Worm (Caenorhabditis elegans) whole organism, L2 larva: ENCODE measurements around the gene egl-8.

ENCODE experiments used
- elt-3 ChIP-seq: sonication (generic microtip); optimal IDR thresholded peaks from 2 replicates; lab custom pipeline; 2017; ENCODE audit warnings: missing biosample characterization, missing genetic modification characterization
- fos-1 ChIP-seq: fragments of 150-350 bp; optimal IDR thresholded peaks from 2 replicates; lab custom pipeline; 2014; ENCODE audit warnings: missing biosample characterization, missing genetic modification characterization
- lsy-2 ChIP-seq, 2 experiments: fragments of 150-350 bp in 1 of 2; sonication (generic microtip) in 1 of 2; optimal IDR thresholded peaks; 2 replicates each; lab custom pipeline; 2014 to 2017; ENCODE audit warnings: missing biosample characterization in 2 of 2, missing genetic modification characterization in 2 of 2
- mdl-1 ChIP-seq, 2 experiments: fragments of 150-350 bp in 1 of 2; sonication (generic microtip) in 1 of 2; optimal IDR thresholded peaks; 2 replicates each; lab custom pipeline; 2017; ENCODE audit warnings: missing biosample characterization in 2 of 2, missing genetic modification characterization in 2 of 2
- nhr-21 ChIP-seq: fragments of 150-350 bp; optimal IDR thresholded peaks from 2 replicates; lab custom pipeline; 2014; ENCODE audit warnings: missing biosample characterization, missing genetic modification characterization
- sem-4 ChIP-seq: fragments of 150-350 bp; optimal IDR thresholded peaks from 2 replicates; lab custom pipeline; 2014; ENCODE audit warnings: missing biosample characterization, missing genetic modification reagents, missing genetic modification characterization
- zag-1 ChIP-seq: fragments of 150-350 bp; optimal IDR thresholded peaks from 2 replicates; lab custom pipeline; 2014; ENCODE audit warnings: missing biosample characterization, missing genetic modification characterization

- no peak for TF ChIP-seq mdl-1 (tag; optimal IDR thresholded peaks at IDR 0.05; lab: Kevin White, UChicago)
- no peak for TF ChIP-seq zag-1 (tag; lab: Kevin White, UChicago)
- no peak for TF ChIP-seq nhr-21
- TF ChIP-seq elt-3 (tag; lab: Kevin White, UChicago) = no peak
- no peak for TF ChIP-seq sem-4 (tag; lab: Kevin White, UChicago)
- no peak for TF ChIP-seq lsy-2 (tag; optimal IDR thresholded peaks at IDR 0.05; lab: Kevin White, UChicago)
- TF ChIP-seq fos-1 (tag; lab: Kevin White, UChicago) = no peak
These were observed 14.3 kb upstream of the egl-8 start for ce11 chrV:6271-6670.
